Fruit fly (Drosophila melanogaster) whole organism, pupa: ENCODE data around the gene Atg4a.

Experiments used
- CG10348 ChIP-seq: fragments of 200-800 bp; sonication (Bioruptor generic); IDR thresholded peaks from 2 replicates; pipeline ENCODE4 v1.3.6; 2022; ENCODE audit warnings: missing biosample characterization, missing genetic modification characterization
- CG12605 ChIP-seq: fragments of 200-800 bp; sonication (Bioruptor generic); IDR thresholded peaks from 2 replicates; pipeline ENCODE4 v1.3.6; 2022; ENCODE audit warnings: missing biosample characterization, missing genetic modification characterization
- CG13204 ChIP-seq: fragments of 200-800 bp; sonication (Bioruptor generic); optimal IDR thresholded peaks from 2 replicates; lab custom pipeline; 2018; ENCODE audit warnings: missing biosample characterization, mild to moderate bottlenecking, missing genetic modification characterization, moderate library complexity
- CG14655 ChIP-seq: fragments of 200-800 bp; sonication (Bioruptor generic); optimal IDR thresholded peaks from 3 replicates; lab custom pipeline; 2017; ENCODE audit warnings: mild to moderate bottlenecking, missing biosample characterization, missing genetic modification reagents, missing genetic modification characterization
- CG15710 ChIP-seq: fragments of 200-800 bp; sonication (Bioruptor generic); optimal IDR thresholded peaks from 2 replicates; lab custom pipeline; 2018; ENCODE audit warnings: missing biosample characterization, mild to moderate bottlenecking, missing genetic modification characterization, moderate library complexity
- CG17806 ChIP-seq: fragments of 200-800 bp; sonication (Bioruptor generic); optimal IDR thresholded peaks from 2 replicates; lab custom pipeline; 2018; ENCODE audit warnings: missing biosample characterization, mild to moderate bottlenecking, missing genetic modification characterization, moderate library complexity
- CG32121 ChIP-seq: fragments of 200-800 bp; sonication (Bioruptor generic); IDR thresholded peaks from 2 replicates; pipeline ENCODE4 v1.3.6; 2022; ENCODE audit warnings: missing biosample characterization, missing genetic modification characterization
- CG34367 ChIP-seq: fragments of 200-800 bp; sonication (Bioruptor generic); optimal IDR thresholded peaks from 2 replicates; lab custom pipeline; 2018; ENCODE audit warnings: missing biosample characterization, mild to moderate bottlenecking, missing genetic modification characterization
- CG4496 ChIP-seq: fragments of 200-800 bp; sonication (Bioruptor generic); IDR thresholded peaks from 3 replicates; pipeline ENCODE4 v1.3.6; 2022; ENCODE audit warnings: missing biosample characterization, missing genetic modification characterization
- CG8159 ChIP-seq: fragments of 200-800 bp; sonication (Bioruptor generic); optimal IDR thresholded peaks from 3 replicates; lab custom pipeline; 2018; ENCODE audit warnings: missing biosample characterization, mild to moderate bottlenecking, missing genetic modification characterization, moderate library complexity
- CG8301 ChIP-seq: fragments of 200-800 bp; sonication (Bioruptor generic); optimal IDR thresholded peaks from 2 replicates; lab custom pipeline; 2018; ENCODE audit warnings: missing biosample characterization, mild to moderate bottlenecking, missing genetic modification characterization
- CG9948 ChIP-seq: fragments of 200-800 bp; sonication (Bioruptor generic); optimal IDR thresholded peaks from 2 replicates; lab custom pipeline; 2018; ENCODE audit warnings: missing biosample characterization, mild to moderate bottlenecking, missing genetic modification characterization, moderate library complexity
- D1 ChIP-seq: fragments of 200-800 bp; sonication (Bioruptor generic); optimal IDR thresholded peaks from 2 replicates; lab custom pipeline; 2018; ENCODE audit warnings: missing biosample characterization, mild to moderate bottlenecking, missing genetic modification characterization, moderate library complexity
- EcR ChIP-seq: fragments of 200-800 bp; sonication (Bioruptor generic); optimal IDR thresholded peaks from 3 replicates; lab custom pipeline; 2019; ENCODE audit warnings: missing biosample characterization, missing genetic modification characterization, mild to moderate bottlenecking, moderate library complexity, missing genetic modification reagents
- Ets98B ChIP-seq: fragments of 200-800 bp; sonication (Bioruptor generic); IDR thresholded peaks from 2 replicates; pipeline ENCODE4 v1.3.6; 2022; ENCODE audit warnings: missing biosample characterization, missing genetic modification characterization
- Pif1A ChIP-seq: fragments of 200-800 bp; sonication (Bioruptor generic); optimal IDR thresholded peaks from 3 replicates; lab custom pipeline; 2016; ENCODE audit warnings: missing biosample characterization, missing genetic modification characterization
- Pif1B ChIP-seq: fragments of 200-800 bp; sonication (Bioruptor generic); optimal IDR thresholded peaks from 3 replicates; lab custom pipeline; 2016; ENCODE audit warnings: missing biosample characterization, missing genetic modification characterization
- Snoo ChIP-seq: fragments of 200-800 bp; sonication (Bioruptor generic); optimal IDR thresholded peaks from 3 replicates; lab custom pipeline; 2017; ENCODE audit warnings: missing biosample characterization, mild to moderate bottlenecking, missing genetic modification characterization, inconsistent platforms
- fd96Ca ChIP-seq: fragments of 200-800 bp; sonication (Bioruptor generic); IDR thresholded peaks from 3 replicates; pipeline ENCODE4 v1.3.6; 2022; ENCODE audit warnings: missing biosample characterization, missing genetic modification characterization
- gl ChIP-seq: fragments of 200-800 bp; sonication (Bioruptor generic); optimal IDR thresholded peaks from 2 replicates; lab custom pipeline; 2018; ENCODE audit warnings: missing biosample characterization, mild to moderate bottlenecking, missing genetic modification characterization
- rn ChIP-seq: fragments of 200-800 bp; sonication (Bioruptor generic); IDR thresholded peaks from 2 replicates; pipeline ENCODE4 v1.3.6; 2022; ENCODE audit warnings: missing biosample characterization, missing genetic modification characterization

Gene Atg4a

DNA sequence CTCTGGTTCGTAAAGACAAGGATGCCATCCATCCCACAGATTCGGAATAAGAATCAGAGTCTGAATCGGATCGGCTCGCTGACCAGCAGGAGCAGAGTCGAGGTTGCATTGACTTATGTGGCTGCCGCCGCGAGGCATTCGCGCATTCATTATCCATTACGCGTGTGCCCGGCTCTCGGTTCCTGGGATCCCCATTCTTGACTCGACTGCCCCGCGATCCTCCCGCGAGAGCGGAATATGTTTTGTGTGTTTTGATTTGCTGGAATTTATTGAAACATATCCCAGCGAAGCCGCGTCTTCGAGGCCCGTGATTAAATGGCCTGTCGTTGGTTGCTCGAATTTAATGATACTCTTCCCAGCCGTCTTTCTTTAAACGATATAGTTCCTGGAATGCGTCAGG, 17.0 kb upstream of the Atg4a start:
- TF ChIP-seq gl (tag; lab: Kevin White, UChicago) = no peak
- no peak for TF ChIP-seq CG9948 (tag; lab: Kevin White, UChicago)
- no peak for TF ChIP-seq CG12605 (GFP tag; lab: Robert Waterston, UW)
- no peak for TF ChIP-seq CG14655
- TF ChIP-seq CG8301 = no peak
- TF ChIP-seq CG15710 (tag; lab: Kevin White, UChicago) = no peak
- TF ChIP-seq Pif1B (GFP tag; lab: Kevin White, UChicago) = no peak
- no peak for TF ChIP-seq D1 (tag; lab: Kevin White, UChicago)
- TF ChIP-seq Snoo = no peak
- no peak for TF ChIP-seq fd96Ca

DNA sequence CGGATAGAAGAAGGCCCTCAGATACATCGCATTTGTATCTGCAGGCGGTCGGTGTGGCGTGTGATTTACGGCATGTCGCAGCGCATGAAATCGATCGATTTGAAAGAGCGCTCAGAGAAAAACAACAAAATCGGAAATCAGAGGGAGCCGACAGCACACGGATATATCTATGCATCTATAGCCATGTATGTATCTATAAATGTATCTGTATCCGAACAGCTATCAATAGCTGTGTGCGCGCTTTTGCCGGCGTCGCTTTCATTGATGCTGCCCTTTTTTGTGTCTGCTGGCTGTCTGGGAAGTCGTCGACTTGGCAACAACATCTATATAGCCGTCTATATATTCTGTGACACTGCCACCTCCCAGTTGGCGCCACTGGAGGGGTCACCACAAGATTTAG, 16.2 kb upstream of the Atg4a start:
- TF ChIP-seq CG8159 = no peak
- TF ChIP-seq CG10348 (GFP tag; lab: Robert Waterston, UW) = no peak
- no peak for TF ChIP-seq Pif1B (GFP tag; lab: Kevin White, UChicago)
- TF ChIP-seq CG14655 = no peak
- TF ChIP-seq CG8301 = no peak
- TF ChIP-seq Ets98B (GFP tag; lab: Robert Waterston, UW) = no peak
- TF ChIP-seq CG4496 (GFP tag; lab: Robert Waterston, UW) = no peak
- no peak for TF ChIP-seq rn (GFP tag; lab: Robert Waterston, UW)
- TF ChIP-seq, all 21 proteins: peak for 0

DNA sequence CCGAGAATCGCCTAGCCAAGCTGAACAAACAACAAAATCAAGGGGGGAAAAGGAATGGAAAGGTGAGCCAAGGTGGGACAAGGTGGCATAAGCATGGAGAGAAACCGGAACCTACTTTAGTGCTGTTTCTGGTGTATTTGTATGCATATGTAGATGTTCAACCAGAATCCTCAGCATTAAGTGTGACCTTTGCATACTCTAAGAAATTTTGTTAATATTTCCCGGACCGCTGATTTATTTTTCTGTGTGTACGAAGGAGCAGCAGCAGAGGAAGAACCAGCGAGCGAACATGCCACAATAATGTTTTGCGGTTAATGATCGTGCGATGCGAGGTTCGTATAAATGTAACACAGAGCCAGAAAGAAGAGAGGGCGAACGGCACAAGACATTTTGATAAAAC, 15.7 kb upstream of the Atg4a start:
- TF ChIP-seq D1 (tag; lab: Kevin White, UChicago) (no peak), Pif1B (GFP tag; lab: Kevin White, UChicago) (peak; percentile 65), CG8159 (peak; percentile 77), CG15710 (tag; lab: Kevin White, UChicago) (peak; percentile 86), CG12605 (GFP tag; lab: Robert Waterston, UW) (peak; percentile 59; the same call in 1 of the 2 replicates), CG8301 (peak; percentile 71), CG13204 (GFP tag; lab: Kevin White, UChicago) (peak; percentile 60), Pif1A (GFP tag; lab: Kevin White, UChicago) (peak; percentile 80), gl (tag; lab: Kevin White, UChicago) (peak; percentile 69), CG17806 (tag; lab: Kevin White, UChicago) (peak; percentile 84), fd96Ca (peak; percentile 80), CG14655 (peak; percentile 81), rn (GFP tag; lab: Robert Waterston, UW) (0 out of 2 replicates have a peak, but pooled peaks have one; percentile 4), Snoo (peak; percentile 78), EcR (GFP tag; lab: Kevin White, UChicago) (peak; percentile 57), Ets98B (GFP tag; lab: Robert Waterston, UW) (peak; percentile 39), CG4496 (GFP tag; lab: Robert Waterston, UW) (peak; percentile 83), CG9948 (tag; lab: Kevin White, UChicago) (peak; percentile 84), CG32121 (GFP tag; lab: Robert Waterston, UW) (peak; percentile 28; the same call in 1 of the 2 replicates), CG10348 (GFP tag; lab: Robert Waterston, UW) (no peak), CG34367 (peak; percentile 81)
- TF ChIP-seq, all 21 proteins: peak for 19

dm6 chr2L:1066330-1066729, 14.4 kb upstream of the Atg4a start:
- TF ChIP-seq CG13204 (GFP tag; lab: Kevin White, UChicago) = no peak
- TF ChIP-seq CG17806 (tag; lab: Kevin White, UChicago) = no peak
- TF ChIP-seq CG8159 = no peak

- TF ChIP-seq CG13204 (GFP tag; lab: Kevin White, UChicago) (no peak), CG34367 (no peak), Pif1A (GFP tag; lab: Kevin White, UChicago) (no peak), CG12605 (GFP tag; lab: Robert Waterston, UW) (no peak), CG8159 (no peak), gl (tag; lab: Kevin White, UChicago) (no peak), CG10348 (GFP tag; lab: Robert Waterston, UW) (no peak), CG14655 (no peak), CG32121 (GFP tag; lab: Robert Waterston, UW) (no peak), CG9948 (tag; lab: Kevin White, UChicago) (no peak), Pif1B (GFP tag; lab: Kevin White, UChicago) (no peak), CG8301 (no peak), fd96Ca (no peak), D1 (tag; lab: Kevin White, UChicago) (no peak), EcR (GFP tag; lab: Kevin White, UChicago) (no peak), rn (GFP tag; lab: Robert Waterston, UW) (no peak), CG4496 (GFP tag; lab: Robert Waterston, UW) (no peak), Snoo (no peak), CG15710 (tag; lab: Kevin White, UChicago) (no peak), CG17806 (tag; lab: Kevin White, UChicago) (no peak)
These were observed 12.7 kb upstream of the Atg4a start for dm6 chr2L:1068004-1068403.

DNA sequence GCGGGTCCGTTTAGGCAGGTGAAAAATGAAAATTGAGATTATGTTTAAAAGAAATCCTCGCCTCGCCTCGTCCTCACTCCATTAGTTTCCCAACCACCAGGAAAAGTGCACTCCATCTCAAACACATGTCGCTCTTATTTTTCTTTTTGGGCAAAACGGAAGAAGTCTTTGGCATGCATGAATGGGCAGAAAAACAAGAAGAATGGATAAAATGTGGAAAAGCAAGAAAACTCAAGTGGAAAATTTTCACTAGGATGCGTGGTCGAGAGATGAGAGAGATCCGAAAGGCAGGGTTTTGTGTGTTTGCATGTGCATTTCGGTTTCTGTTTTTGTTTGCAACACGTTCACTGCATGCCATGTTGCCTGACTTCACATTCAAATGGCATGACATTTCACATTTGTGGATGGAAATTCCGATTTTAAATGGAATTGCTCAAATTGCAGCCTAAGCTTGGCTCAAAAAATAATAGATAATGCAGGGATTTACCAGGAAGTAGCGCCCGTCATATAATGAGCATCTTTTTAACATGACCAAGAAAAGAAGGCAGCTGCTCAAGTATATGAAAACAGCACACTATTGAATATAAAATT, 12.1 kb upstream of the Atg4a start:
- TF ChIP-seq CG4496 (GFP tag; lab: Robert Waterston, UW) (no peak), CG8159 (no peak), Pif1B (GFP tag; lab: Kevin White, UChicago) (no peak), CG10348 (GFP tag; lab: Robert Waterston, UW) (no peak)
